Fruit fly (Drosophila melanogaster) whole organism, adult: ENCODE measurements around the gene Fatp1.

ENCODE experiments used
- CG33017 ChIP-seq: fragments of 200-800 bp; sonication (Bioruptor generic); optimal IDR thresholded peaks from 2 replicates; lab custom pipeline; 2018; ENCODE audit warnings: missing biosample characterization, mild to moderate bottlenecking, missing genetic modification characterization, moderate library complexity
- CG5204 ChIP-seq: fragments of 200-800 bp; sonication (Bioruptor generic); optimal IDR thresholded peaks from 2 replicates; lab custom pipeline; 2016; ENCODE audit warnings: missing biosample characterization, missing genetic modification characterization
- Clk ChIP-seq: fragments of 200-800 bp; sonication (Bioruptor generic); optimal IDR thresholded peaks from 2 replicates; lab custom pipeline; 2017; ENCODE audit warnings: missing biosample characterization, missing genetic modification characterization
- Hr96 ChIP-seq: fragments of 200-800 bp; sonication (Bioruptor generic); optimal IDR thresholded peaks from 2 replicates; lab custom pipeline; 2016; ENCODE audit warnings: missing biosample characterization, missing genetic modification characterization
- bab1 ChIP-seq: fragments of 200-800 bp; sonication (Bioruptor generic); optimal IDR thresholded peaks from 3 replicates; lab custom pipeline; 2019; ENCODE audit warnings: missing biosample characterization, mild to moderate bottlenecking, missing genetic modification characterization, moderate library complexity
- cic ChIP-seq: fragments of 200-800 bp; sonication (Bioruptor generic); optimal IDR thresholded peaks from 2 replicates; lab custom pipeline; 2017; ENCODE audit warnings: missing biosample characterization, mild to moderate bottlenecking, missing genetic modification characterization, moderate library complexity
- kay ChIP-seq: fragments of 200-800 bp; sonication (Bioruptor generic); peaks from one replicate; lab custom pipeline; 2016; ENCODE audit warnings: missing biosample characterization, missing genetic modification characterization, borderline replicate concordance
- ovo ChIP-seq: fragments of 200-800 bp; sonication (Bioruptor generic); optimal IDR thresholded peaks from 2 replicates; lab custom pipeline; 2016; ENCODE audit warnings: missing biosample characterization, missing genetic modification characterization
- tj ChIP-seq: fragments of 200-800 bp; sonication (Bioruptor generic); optimal IDR thresholded peaks from 3 replicates; lab custom pipeline; 2017; ENCODE audit warnings: missing biosample characterization, mild to moderate bottlenecking, missing genetic modification characterization, moderate library complexity
- toe ChIP-seq: fragments of 200-800 bp; sonication (Bioruptor generic); optimal IDR thresholded peaks from 2 replicates; lab custom pipeline; 2016; ENCODE audit warnings: missing biosample characterization, missing genetic modification characterization

dm6 chr2L:10519225-10519624 is 2.2 kb upstream of the Fatp1 start:
- TF ChIP-seq toe (GFP tag; lab: Kevin White, UChicago): no peak
- TF ChIP-seq CG5204 (GFP tag; lab: Kevin White, UChicago): no peak
- TF ChIP-seq Hr96 (GFP tag; lab: Kevin White, UChicago): no peak
- TF ChIP-seq tj (GFP tag; lab: Kevin White, UChicago): no peak
- no peak for TF ChIP-seq kay (GFP tag; lab: Kevin White, UChicago)
- no peak for TF ChIP-seq ovo (GFP tag; lab: Kevin White, UChicago)
- no peak for TF ChIP-seq cic (GFP tag; lab: Kevin White, UChicago)
- TF ChIP-seq CG33017 (tag; lab: Kevin White, UChicago): no peak
- no peak for TF ChIP-seq Clk (GFP tag; lab: Kevin White, UChicago)
- TF ChIP-seq bab1 (GFP tag; lab: Kevin White, UChicago): no peak
